Worm (Caenorhabditis elegans): ENCODE data around the gene cutc-1.

DNA sequence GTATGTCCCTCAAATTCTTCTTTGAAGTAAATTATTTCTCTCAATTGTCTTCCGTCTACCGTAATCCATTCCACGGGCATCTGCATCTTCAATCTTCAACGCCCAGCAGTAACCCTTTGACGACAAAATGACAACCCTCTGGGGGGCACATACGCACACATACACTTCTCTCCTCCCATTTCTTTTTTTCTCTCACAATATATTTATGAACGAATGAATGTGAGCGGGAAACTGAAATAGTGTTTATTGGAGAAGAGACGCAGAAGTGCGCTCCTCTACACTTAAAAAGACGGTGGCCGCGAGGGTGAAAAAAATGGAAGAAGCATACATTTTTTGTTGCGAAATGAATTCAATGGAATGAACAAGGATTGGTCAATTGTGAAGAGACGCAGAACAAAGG lies 8.6 kb upstream of the cutc-1 start:
- no peak for TF ChIP-seq nhr-237 (tag; optimal IDR thresholded peaks at IDR 0.05)
- TF ChIP-seq nhr-12 (tag; optimal IDR thresholded peaks at IDR 0.05), result no peak
- no peak for TF ChIP-seq ama-1 (optimal IDR thresholded peaks at IDR 0.05)
- peak; percentile 59 for TF ChIP-seq ceh-28 (tag; optimal IDR thresholded peaks at IDR 0.05)
- peak; percentile 99 for TF ChIP-seq nfya-1 (tag; optimal IDR thresholded peaks at IDR 0.05; ENCODE audit: insufficient read depth)
- peak; percentile 23 for TF ChIP-seq R02D3.7 (tag; optimal IDR thresholded peaks at IDR 0.05)
- TF ChIP-seq pqm-1 (tag; optimal IDR thresholded peaks at IDR 0.05), result peak; percentile 66
- peak; percentile 14 for TF ChIP-seq nhr-43 (tag; optimal IDR thresholded peaks at IDR 0.05; ENCODE audit: poor library complexity, severe bottlenecking)
- TF ChIP-seq egl-27 (tag; optimal IDR thresholded peaks at IDR 0.05), result no peak
- TF ChIP-seq ztf-4 (tag; optimal IDR thresholded peaks at IDR 0.05), result no peak
- peak; percentile 88 for TF ChIP-seq lin-15B (tag; optimal IDR thresholded peaks at IDR 0.05)
- peak; percentile 78 for TF ChIP-seq nhr-23 (tag; optimal IDR thresholded peaks at IDR 0.05)
- peak; percentile 82 for TF ChIP-seq snpc-4 (tag; optimal IDR thresholded peaks at IDR 0.05)

Data from whole organism, L3 larva.